Fruit fly (Drosophila melanogaster): ENCODE data around the gene RhoU.

DNA sequence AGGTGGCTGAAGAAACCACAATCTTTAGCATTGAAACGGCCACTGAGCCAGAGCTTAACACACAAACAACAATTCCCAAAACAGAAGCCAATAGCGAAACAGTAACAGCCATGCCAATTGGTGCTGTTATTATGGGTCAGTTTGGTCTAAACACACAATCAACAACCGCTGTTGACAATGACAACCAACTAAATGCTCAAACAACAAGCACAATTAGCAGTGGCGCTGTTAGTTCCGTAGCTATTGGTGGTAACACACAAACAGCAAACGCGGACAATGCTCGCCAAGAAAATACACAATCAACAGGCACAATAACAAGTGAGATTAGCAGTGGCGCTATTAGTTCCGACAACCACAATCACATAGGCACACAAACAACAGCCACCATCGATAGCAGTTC lies 42.5 kb upstream of the RhoU start:
- TF ChIP-seq pad (GFP tag; optimal IDR thresholded peaks at IDR 0.05) (no peak), Mnt (GFP tag; optimal IDR thresholded peaks at IDR 0.05) (no peak), CG14711 (tag; optimal IDR thresholded peaks at IDR 0.05) (no peak), Crg-1 (GFP tag; optimal IDR thresholded peaks at IDR 0.05) (no peak), CG12768 (GFP tag; optimal IDR thresholded peaks at IDR 0.05) (no peak), Clk (GFP tag; optimal IDR thresholded peaks at IDR 0.05) (no peak)
